Fruit fly (Drosophila melanogaster) whole organism, embryonic: Measurements from ENCODE around the gene CG42449.

Experiments used
- Awh ChIP-seq: fragments of 200-800 bp; sonication (Bioruptor generic); IDR thresholded peaks from 2 replicates; pipeline ENCODE4, ENCODE4 v1.3.6; 2022; ENCODE audit warnings: missing biosample characterization, missing genetic modification characterization
- CG11695 ChIP-seq: fragments of 200-800 bp; sonication (Bioruptor generic); IDR thresholded peaks from 3 replicates; pipeline ENCODE4 v1.3.6; 2022; ENCODE audit warnings: missing biosample characterization, missing genetic modification characterization
- CG12155 ChIP-seq: fragments of 200-800 bp; sonication (Bioruptor generic); optimal IDR thresholded peaks from 3 replicates; lab custom pipeline; 2016; ENCODE audit warnings: missing biosample characterization, missing genetic modification characterization
- CG14667 ChIP-seq: fragments of 200-800 bp; sonication (Bioruptor generic); IDR thresholded peaks from 2 replicates; pipeline ENCODE4 v1.3.6; 2022; ENCODE audit warnings: missing biosample characterization, missing genetic modification characterization
- CG14860 ChIP-seq: fragments of 200-800 bp; sonication (Bioruptor generic); IDR thresholded peaks from 3 replicates; pipeline ENCODE4 v1.3.6; 2022; ENCODE audit warnings: missing biosample characterization, missing genetic modification characterization; ENCODE audit not compliant: partially characterized antibody
- CG15011 ChIP-seq: fragments of 200-800 bp; sonication (Bioruptor generic); optimal IDR thresholded peaks from 3 replicates; lab custom pipeline; 2018; ENCODE audit warnings: missing biosample characterization, mild to moderate bottlenecking, missing genetic modification characterization
- CG15269 ChIP-seq: fragments of 200-800 bp; sonication (Bioruptor generic); optimal IDR thresholded peaks from 2 replicates; lab custom pipeline; 2018; ENCODE audit warnings: missing biosample characterization, mild to moderate bottlenecking, missing genetic modification characterization, moderate library complexity
- CG1602 ChIP-seq: fragments of 200-800 bp; sonication (Bioruptor generic); optimal IDR thresholded peaks from 3 replicates; lab custom pipeline; 2016; ENCODE audit warnings: missing biosample characterization, missing genetic modification characterization
- CG32532 ChIP-seq: fragments of 200-800 bp; sonication (Bioruptor generic); IDR thresholded peaks from 2 replicates; pipeline ENCODE4 v1.3.6; 2022; ENCODE audit warnings: missing biosample characterization, missing genetic modification characterization
- CG4404 ChIP-seq: fragments of 200-800 bp; sonication (Bioruptor generic); IDR thresholded peaks from 2 replicates; pipeline ENCODE4 v1.3.6; 2022; ENCODE audit warnings: missing biosample characterization, missing genetic modification characterization
- CG4424 ChIP-seq: fragments of 200-800 bp; sonication (Bioruptor generic); optimal IDR thresholded peaks from 3 replicates; lab custom pipeline; 2016; ENCODE audit warnings: missing biosample characterization, missing genetic modification characterization
- CG6854 ChIP-seq: fragments of 200-800 bp; sonication (Bioruptor generic); optimal IDR thresholded peaks from 3 replicates; lab custom pipeline; 2017; ENCODE audit warnings: missing biosample characterization, mild to moderate bottlenecking, missing genetic modification characterization
- Dll ChIP-seq: fragments of 200-800 bp; sonication (Bioruptor generic); IDR thresholded peaks from 4 replicates; pipeline ENCODE4 v1.3.6; 2022; ENCODE audit warnings: missing biosample characterization, missing genetic modification characterization; ENCODE audit not compliant: partially characterized antibody
- Gug ChIP-seq: fragments of 200-800 bp; sonication (Bioruptor generic); IDR thresholded peaks from 4 replicates; pipeline ENCODE4 v1.3.6; 2022; ENCODE audit warnings: missing biosample characterization, missing genetic modification characterization
- H15 ChIP-seq: fragments of 200-800 bp; sonication (Bioruptor generic); IDR thresholded peaks from 3 replicates; pipeline ENCODE4 v1.3.6; 2022; ENCODE audit warnings: missing biosample characterization, missing genetic modification characterization
- HLH54F ChIP-seq: fragments of 200-800 bp; sonication (Bioruptor generic); optimal IDR thresholded peaks from 3 replicates; lab custom pipeline; 2016; ENCODE audit warnings: missing biosample characterization, missing genetic modification characterization
- HmgZ ChIP-seq: fragments of 200-800 bp; sonication (Bioruptor generic); optimal IDR thresholded peaks from 2 replicates; lab custom pipeline; 2018; ENCODE audit warnings: missing biosample characterization, mild to moderate bottlenecking, missing genetic modification characterization
- Hsf ChIP-seq: fragments of 200-800 bp; sonication (Bioruptor generic); optimal IDR thresholded peaks from 3 replicates; lab custom pipeline; 2016; ENCODE audit warnings: missing biosample characterization, missing genetic modification characterization
- Lhr ChIP-seq: fragments of 200-800 bp; sonication (Bioruptor generic); optimal IDR thresholded peaks from 3 replicates; lab custom pipeline; 2017; ENCODE audit warnings: mild to moderate bottlenecking, missing biosample characterization, missing genetic modification reagents, missing genetic modification characterization
- Myb ChIP-seq: fragments of 200-800 bp; sonication (Bioruptor generic); optimal IDR thresholded peaks from 2 replicates; lab custom pipeline; 2016; ENCODE audit warnings: missing biosample characterization, missing genetic modification characterization
- Nf-YB ChIP-seq: fragments of 200-800 bp; sonication (Bioruptor generic); optimal IDR thresholded peaks from 3 replicates; lab custom pipeline; 2019; ENCODE audit warnings: missing biosample characterization, mild to moderate bottlenecking, missing genetic modification characterization, moderate library complexity
- Oli ChIP-seq: fragments of 200-800 bp; sonication (Bioruptor generic); optimal IDR thresholded peaks from 2 replicates; lab custom pipeline; 2018; ENCODE audit warnings: missing biosample characterization, mild to moderate bottlenecking, missing genetic modification characterization, moderate library complexity
- Poxn ChIP-seq: fragments of 200-800 bp; sonication (Bioruptor generic); IDR thresholded peaks from 2 replicates; pipeline ENCODE4 v1.3.6; 2022; ENCODE audit warnings: missing biosample characterization, missing genetic modification characterization
- Rx ChIP-seq: fragments of 200-800 bp; sonication (Bioruptor generic); IDR thresholded peaks from 2 replicates; pipeline ENCODE4 v1.3.6; 2022; ENCODE audit warnings: missing biosample characterization, missing genetic modification characterization
- Sry-β ChIP-seq: fragments of 200-800 bp; sonication (Bioruptor generic); optimal IDR thresholded peaks from 2 replicates; lab custom pipeline; 2018; ENCODE audit warnings: missing biosample characterization, mild to moderate bottlenecking, missing genetic modification characterization, moderate library complexity
- Ssrp ChIP-seq: fragments of 200-800 bp; sonication (Bioruptor generic); optimal IDR thresholded peaks from 2 replicates; lab custom pipeline; 2018; ENCODE audit warnings: missing biosample characterization, mild to moderate bottlenecking, missing genetic modification characterization, moderate library complexity
- TFAM ChIP-seq: fragments of 200-800 bp; sonication (Bioruptor generic); optimal IDR thresholded peaks from 2 replicates; lab custom pipeline; 2017; ENCODE audit warnings: missing biosample characterization, missing genetic modification characterization, inconsistent platforms
- ab ChIP-seq: fragments of 200-800 bp; sonication (Bioruptor generic); optimal IDR thresholded peaks from 2 replicates; lab custom pipeline; 2016; ENCODE audit warnings: missing biosample characterization, missing genetic modification characterization
- abd-A ChIP-seq: fragments of 200-800 bp; sonication (Bioruptor generic); optimal IDR thresholded peaks from 3 replicates; lab custom pipeline; 2019; ENCODE audit warnings: missing biosample characterization, mild to moderate bottlenecking, missing genetic modification characterization, moderate library complexity
- bbx ChIP-seq: fragments of 200-800 bp; sonication (Bioruptor generic); IDR thresholded peaks from 2 replicates; pipeline ENCODE4 v1.3.6; 2022; ENCODE audit warnings: missing biosample characterization, missing genetic modification characterization; ENCODE audit not compliant: partially characterized antibody
- bigmax ChIP-seq: fragments of 200-800 bp; sonication (Bioruptor generic); optimal IDR thresholded peaks from 2 replicates; lab custom pipeline; 2018; ENCODE audit warnings: missing biosample characterization, mild to moderate bottlenecking, missing genetic modification characterization
- crc ChIP-seq: fragments of 200-800 bp; sonication (Bioruptor generic); optimal IDR thresholded peaks from 2 replicates; lab custom pipeline; 2016; ENCODE audit warnings: missing biosample characterization, missing genetic modification characterization
- disco-r ChIP-seq: fragments of 200-800 bp; sonication (Bioruptor generic); optimal IDR thresholded peaks from 2 replicates; lab custom pipeline; 2016; ENCODE audit warnings: missing biosample characterization, missing genetic modification characterization
- dmrt99B ChIP-seq: fragments of 200-800 bp; sonication (Bioruptor generic); optimal IDR thresholded peaks from 2 replicates; lab custom pipeline; 2018; ENCODE audit warnings: missing biosample characterization, mild to moderate bottlenecking, missing genetic modification characterization, moderate library complexity
- en ChIP-seq: fragments of 200-800 bp; sonication (Bioruptor generic); optimal IDR thresholded peaks from 2 replicates; lab custom pipeline; 2016; ENCODE audit warnings: missing biosample characterization, missing genetic modification characterization
- ewg ChIP-seq: fragments of 200-800 bp; sonication (Bioruptor generic); optimal IDR thresholded peaks from 3 replicates; lab custom pipeline; 2017; ENCODE audit warnings: mild to moderate bottlenecking, missing biosample characterization, missing genetic modification reagents, missing genetic modification characterization
- gro ChIP-seq: fragments of 200-800 bp; sonication (Bioruptor generic); optimal IDR thresholded peaks from 2 replicates; lab custom pipeline; 2016; ENCODE audit warnings: missing biosample characterization, missing genetic modification characterization
- ham ChIP-seq: fragments of 200-800 bp; sonication (Bioruptor generic); IDR thresholded peaks from 2 replicates; pipeline ENCODE4 v1.3.6; 2022; ENCODE audit warnings: missing biosample characterization, missing genetic modification characterization
- her ChIP-seq: fragments of 200-800 bp; sonication (Bioruptor generic); optimal IDR thresholded peaks from 2 replicates; lab custom pipeline; 2016; ENCODE audit warnings: missing biosample characterization, missing genetic modification characterization
- insv ChIP-seq, 2 experiments: fragments of 200-800 bp; sonication (Bioruptor generic); optimal IDR thresholded peaks; 3 replicates each; lab custom pipeline; 2016 to 2018; ENCODE audit warnings: missing biosample characterization in 2 of 2, missing genetic modification characterization in 2 of 2
- jigr1 ChIP-seq: fragments of 200-800 bp; sonication (Bioruptor generic); IDR thresholded peaks from 3 replicates; pipeline ENCODE4 v1.3.6; 2022; ENCODE audit warnings: missing biosample characterization, missing genetic modification characterization
- knrl ChIP-seq: fragments of 200-800 bp; sonication (Bioruptor generic); IDR thresholded peaks from 3 replicates; pipeline ENCODE4 v1.3.6; 2022; ENCODE audit warnings: missing biosample characterization, missing genetic modification characterization; ENCODE audit not compliant: partially characterized antibody
- lola ChIP-seq, 3 experiments: fragments of >200 bp in 2 of 3; fragments of 200-800 bp in 1 of 3; sonication (Bioruptor generic) in 1 of 3; optimal IDR thresholded peaks; 2 replicates each; lab custom pipeline; 2017 to 2019; ENCODE audit warnings: missing biosample characterization in 3 of 3, missing genetic modification characterization in 3 of 3, mild to moderate bottlenecking in 1 of 3, moderate library complexity in 1 of 3
- mam ChIP-seq: fragments of 200-800 bp; sonication (Bioruptor generic); optimal IDR thresholded peaks from 3 replicates; lab custom pipeline; 2016; ENCODE audit warnings: missing biosample characterization, missing genetic modification characterization
- nerfin-2 ChIP-seq: fragments of 200-800 bp; sonication (Bioruptor generic); IDR thresholded peaks from 2 replicates; pipeline ENCODE4 v1.3.6; 2022; ENCODE audit warnings: missing biosample characterization, missing genetic modification characterization; ENCODE audit not compliant: partially characterized antibody
- nmo ChIP-seq: fragments of 200-800 bp; sonication (Bioruptor generic); optimal IDR thresholded peaks from 2 replicates; lab custom pipeline; 2018; ENCODE audit warnings: missing biosample characterization, mild to moderate bottlenecking, missing genetic modification characterization, moderate library complexity
- pho ChIP-seq: fragments of 200-800 bp; sonication (Bioruptor generic); optimal IDR thresholded peaks from 2 replicates; lab custom pipeline; 2016; ENCODE audit warnings: missing biosample characterization, missing genetic modification characterization
- shn ChIP-seq: fragments of 200-800 bp; sonication (Bioruptor generic); optimal IDR thresholded peaks from 3 replicates; lab custom pipeline; 2016; ENCODE audit warnings: missing biosample characterization, missing genetic modification characterization
- vfl ChIP-seq: fragments of 200-800 bp; sonication (Bioruptor generic); optimal IDR thresholded peaks from 2 replicates; lab custom pipeline; 2016; ENCODE audit warnings: missing biosample characterization, missing genetic modification characterization

CG42449 gene

DNA sequence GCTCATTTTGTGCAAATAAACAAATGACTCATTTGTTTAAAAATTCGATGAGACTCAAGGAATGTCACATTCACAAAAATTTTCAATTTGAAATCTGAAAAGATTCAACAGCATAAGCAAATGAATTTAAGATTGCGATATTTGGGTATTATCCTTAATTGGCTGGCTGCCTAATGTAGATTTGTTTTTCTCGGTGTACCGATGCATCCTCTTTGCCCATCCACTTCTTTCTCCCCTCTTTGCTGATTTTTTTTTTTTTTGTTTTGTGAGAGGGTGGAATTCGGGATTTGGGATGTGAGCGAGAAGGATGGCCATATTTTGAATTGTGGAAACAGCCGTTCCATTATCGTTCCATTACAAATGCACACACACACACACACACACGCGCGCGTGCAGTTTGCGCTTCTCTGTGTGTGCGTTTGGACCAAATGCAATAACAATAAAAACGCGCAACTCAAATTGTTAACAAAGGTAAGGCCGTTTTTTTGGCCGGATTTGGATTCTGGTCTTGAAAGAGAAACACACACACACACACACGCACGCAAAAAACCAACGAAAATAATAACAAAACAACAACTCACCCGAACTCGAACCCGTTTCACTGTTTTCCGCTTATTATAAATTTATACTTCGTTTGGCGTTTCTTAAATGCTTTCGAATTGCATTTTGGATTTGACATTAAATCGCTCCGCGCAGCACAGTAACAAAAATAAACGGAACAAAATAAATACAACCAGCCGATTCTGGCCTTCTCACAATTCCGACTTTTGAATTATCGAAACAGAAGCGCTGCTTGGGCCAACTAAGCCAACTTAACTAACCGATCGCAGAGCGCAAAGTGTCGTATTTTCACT lies 3.7 kb upstream of the CG42449 start (continued):
- TF ChIP-seq mam (GFP tag; lab: Kevin White, UChicago): peak; percentile 26
- no peak for TF ChIP-seq Poxn (GFP tag; lab: Robert Waterston, UW)
- TF ChIP-seq en (GFP tag; lab: Kevin White, UChicago): no peak
- peak; percentile 63 for TF ChIP-seq Ssrp (tag; lab: Kevin White, UChicago)
- TF ChIP-seq gro (GFP tag; lab: Kevin White, UChicago): no peak
- TF ChIP-seq crc: no peak
- no peak for TF ChIP-seq HmgZ (tag; lab: Kevin White, UChicago)
- TF ChIP-seq Nf-YB (GFP tag; lab: Kevin White, UChicago): peak; percentile 10
- TF ChIP-seq CG11695: 0 out of 3 replicates have a peak, but pooled peaks have one; percentile 25
- TF ChIP-seq disco-r (GFP tag; lab: Kevin White, UChicago): no peak
- no peak for TF ChIP-seq nerfin-2
- no peak for TF ChIP-seq CG15269 (tag; lab: Kevin White, UChicago)
- TF ChIP-seq CG14667: no peak
- no peak for TF ChIP-seq CG32532 (GFP tag; lab: Robert Waterston, UW)
- TF ChIP-seq lola (GFP tag; optimal IDR thresholded peaks at IDR 0.05; lab: Kevin White, UChicago): peak in 1 of 3 experiments; percentile 72
- TF ChIP-seq Awh (GFP tag; lab: Robert Waterston, UW): peak; percentile 57; the same call in 1 of the 2 replicates
- no peak for TF ChIP-seq pho
- no peak for TF ChIP-seq bbx
- TF ChIP-seq shn (GFP tag; lab: Kevin White, UChicago): peak; percentile 29
- 0 out of 2 replicates have a peak, but pooled peaks have one; percentile 28 for TF ChIP-seq Rx (GFP tag; lab: Robert Waterston, UW)
- TF ChIP-seq CG12155 (GFP tag; lab: Kevin White, UChicago): peak; percentile 14
- TF ChIP-seq CG15011 (GFP tag; lab: Kevin White, UChicago): no peak
- TF ChIP-seq Gug (GFP tag; lab: Robert Waterston, UW): peak; percentile 6; the same call in 1 of the 4 replicates
- 0 out of 2 replicates have a peak, but pooled peaks have one; percentile 34 for TF ChIP-seq CG4404 (GFP tag; lab: Robert Waterston, UW)
- TF ChIP-seq CG6854: no peak
- no peak for TF ChIP-seq Myb (GFP tag; lab: Kevin White, UChicago)
- TF ChIP-seq nmo (GFP tag; lab: Kevin White, UChicago): peak; percentile 62
- TF ChIP-seq ewg: peak; percentile 22
- no peak for TF ChIP-seq insv (GFP tag; optimal IDR thresholded peaks at IDR 0.05; lab: Kevin White, UChicago)
- TF ChIP-seq CG14860 (GFP tag; lab: Robert Waterston, UW): no peak
- peak; percentile 35 for TF ChIP-seq Hsf
- TF ChIP-seq Dll: no peak
- peak; percentile 17 for TF ChIP-seq CG1602 (GFP tag; lab: Kevin White, UChicago)
- TF ChIP-seq CG4424 (GFP tag; lab: Kevin White, UChicago): peak; percentile 63
- no peak for TF ChIP-seq ab (GFP tag; lab: Kevin White, UChicago)
- no peak for TF ChIP-seq bigmax (GFP tag; lab: Kevin White, UChicago)
- TF ChIP-seq Oli (tag; lab: Kevin White, UChicago): peak; percentile 58
- no peak for TF ChIP-seq Sry-β (GFP tag; lab: Kevin White, UChicago)
- TF ChIP-seq dmrt99B (tag; lab: Kevin White, UChicago): no peak
- TF ChIP-seq HLH54F (GFP tag; lab: Kevin White, UChicago): no peak
- TF ChIP-seq abd-A (tag; lab: Kevin White, UChicago): no peak
- no peak for TF ChIP-seq jigr1 (GFP tag; lab: Robert Waterston, UW)
- TF ChIP-seq her (GFP tag; lab: Kevin White, UChicago): peak; percentile 36
- TF ChIP-seq knrl (GFP tag; lab: Robert Waterston, UW): no peak
- TF ChIP-seq TFAM (GFP tag; lab: Kevin White, UChicago): no peak
- no peak for TF ChIP-seq ham
- TF ChIP-seq vfl: no peak
- TF ChIP-seq Lhr (GFP tag; lab: Kevin White, UChicago): peak; percentile 26
- TF ChIP-seq H15 (GFP tag; lab: Robert Waterston, UW): no peak
